Worm (Caenorhabditis elegans): ENCODE data around the gene Y12A6A.1.
A peak's percentile ranks its signal among the peaks of the same experiment; 100 is the strongest.

Gene Y12A6A.1

DNA sequence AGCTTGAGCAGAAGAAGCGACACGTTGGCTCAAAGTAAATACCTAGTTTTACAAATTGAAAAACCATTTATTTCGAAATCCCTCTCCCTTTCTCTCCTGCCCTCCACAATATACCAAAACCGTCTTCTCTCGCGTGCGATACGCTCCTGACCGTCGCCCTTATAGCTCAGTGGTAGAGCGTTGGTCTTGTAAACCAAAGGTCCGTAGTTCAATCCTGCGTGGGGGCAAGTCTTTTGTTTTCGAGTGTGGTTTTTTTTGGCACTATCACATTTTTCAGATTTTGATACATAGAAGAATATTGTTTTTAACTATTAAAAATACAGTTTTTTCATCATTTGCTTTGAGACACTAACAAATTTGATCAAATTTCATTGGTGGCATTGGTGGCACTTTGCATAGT, 32.0 kb upstream of the Y12A6A.1 start (continued):
- TF ChIP-seq nhr-48 (tag; optimal IDR thresholded peaks at IDR 0.05) = peak; percentile 45
- no peak for TF ChIP-seq lin-15B (tag; optimal IDR thresholded peaks at IDR 0.05)
- no peak for TF ChIP-seq ctbp-1 (GFP tag; IDR thresholded peaks at IDR 0.05)
- TF ChIP-seq tag-97 (GFP tag; IDR thresholded peaks at IDR 0.05) = no peak
- no peak for TF ChIP-seq nhr-237 (tag; optimal IDR thresholded peaks at IDR 0.05)
- TF ChIP-seq zip-11 (GFP tag; IDR thresholded peaks at IDR 0.05) = no peak
- no peak for TF ChIP-seq F37D6.2 (tag; optimal IDR thresholded peaks at IDR 0.05)
- TF ChIP-seq aly-2 (tag; optimal IDR thresholded peaks at IDR 0.05) = no peak
- TF ChIP-seq nhr-102 (tag; optimal IDR thresholded peaks at IDR 0.05) = no peak
- no peak for TF ChIP-seq Y48G9A.11 (GFP tag; IDR thresholded peaks at IDR 0.05)
- no peak; the same call in 1 of the 2 replicates for TF ChIP-seq lin-38 (GFP tag; IDR thresholded peaks at IDR 0.05)
- TF ChIP-seq daf-8 (GFP tag; IDR thresholded peaks at IDR 0.05) = no peak
- TF ChIP-seq jun-1 (tag; optimal IDR thresholded peaks at IDR 0.05) = no peak
- no peak for TF ChIP-seq ztf-7 (tag; optimal IDR thresholded peaks at IDR 0.05)
- peak; percentile 47 for TF ChIP-seq lir-3 (tag; optimal IDR thresholded peaks at IDR 0.05)
- no peak for TF ChIP-seq lin-39 (tag; optimal IDR thresholded peaks at IDR 0.05)
- peak; percentile 39 for TF ChIP-seq spr-1 (tag; optimal IDR thresholded peaks at IDR 0.05)
- peak; percentile 83 for TF ChIP-seq snpc-1.2 (GFP tag; IDR thresholded peaks at IDR 0.05)
- peak; percentile 11 for TF ChIP-seq mep-1 (tag; optimal IDR thresholded peaks at IDR 0.05)
- TF ChIP-seq ceh-20 (GFP tag; IDR thresholded peaks at IDR 0.05) = peak; percentile 48; the same call in 1 of the 2 replicates
- TF ChIP-seq nhr-77 (tag; optimal IDR thresholded peaks at IDR 0.05) = no peak
- TF ChIP-seq zag-1 (tag; optimal IDR thresholded peaks at IDR 0.05) = no peak
- TF ChIP-seq nhr-10 (tag; optimal IDR thresholded peaks at IDR 0.05) = no peak
- TF ChIP-seq hlh-11 (tag; optimal IDR thresholded peaks at IDR 0.05) = no peak
- peak; percentile 44 to 57; a peak in 2 of 4 replicates for TF ChIP-seq madf-5 (GFP tag; IDR thresholded peaks at IDR 0.05)
- no peak for TF ChIP-seq D1046.2 (GFP tag; IDR thresholded peaks at IDR 0.05)
- no peak for TF ChIP-seq mdl-1 (tag; optimal IDR thresholded peaks at IDR 0.05)
- no peak for TF ChIP-seq nhr-111 (GFP tag; optimal IDR thresholded peaks at IDR 0.05)
- TF ChIP-seq ZK546.5 (tag; optimal IDR thresholded peaks at IDR 0.05) = no peak
- no peak for TF ChIP-seq attf-4 (tag; optimal IDR thresholded peaks at IDR 0.05)
- no peak for TF ChIP-seq daf-12 (tag; optimal IDR thresholded peaks at IDR 0.05)
- TF ChIP-seq nhr-76 (tag; optimal IDR thresholded peaks at IDR 0.05) = no peak
- TF ChIP-seq T26A8.4 (GFP tag; IDR thresholded peaks at IDR 0.05) = no peak; the same call in none of the 2 replicates
- TF ChIP-seq nhr-42 (GFP tag; IDR thresholded peaks at IDR 0.05) = no peak
- TF ChIP-seq gei-8 (GFP tag; optimal IDR thresholded peaks at IDR 0.05) = peak; percentile 3
- no peak for TF ChIP-seq ces-1 (GFP tag; optimal IDR thresholded peaks at IDR 0.05)
- TF ChIP-seq skn-1 (tag; optimal IDR thresholded peaks at IDR 0.05) = no peak
- peak; percentile 60; the same call in 1 of the 2 replicates for TF ChIP-seq daf-19 (GFP tag; conservative IDR thresholded peaks at IDR 0.05)
- TF ChIP-seq daf-16 (GFP tag; optimal IDR thresholded peaks at IDR 0.05) = peak; percentile 26 to 74
- TF ChIP-seq daf-16 (tag; optimal IDR thresholded peaks at IDR 0.05) = no peak
- TF ChIP-seq nhr-28 (tag; optimal IDR thresholded peaks at IDR 0.05) = no peak
- TF ChIP-seq pha-4 (GFP tag; IDR thresholded peaks at IDR 0.05) = peak; percentile 70; the same call in 1 of the 2 replicates
- TF ChIP-seq pha-4 (tag; optimal IDR thresholded peaks at IDR 0.05) = no peak
- no peak for TF ChIP-seq F10B5.3 (tag; optimal IDR thresholded peaks at IDR 0.05)
- TF ChIP-seq zip-2 (tag; optimal IDR thresholded peaks at IDR 0.05) = peak; percentile 13
- no peak for TF ChIP-seq R02D3.7 (tag; optimal IDR thresholded peaks at IDR 0.05)
- TF ChIP-seq dmd-8 (GFP tag; IDR thresholded peaks at IDR 0.05) = peak; percentile 87
- TF ChIP-seq egl-43 (GFP tag; IDR thresholded peaks at IDR 0.05) = peak; percentile 87
- TF ChIP-seq dve-1 (tag; optimal IDR thresholded peaks at IDR 0.05; ENCODE audit: insufficient read depth) = peak; percentile 1
- TF ChIP-seq lim-7 (GFP tag; IDR thresholded peaks at IDR 0.05) = peak; percentile 84
- no peak for TF ChIP-seq spr-3 (GFP tag; optimal IDR thresholded peaks at IDR 0.05)
- peak; percentile 1 for TF ChIP-seq rbr-2 (tag; optimal IDR thresholded peaks at IDR 0.05)
- TF ChIP-seq fos-1 (tag; optimal IDR thresholded peaks at IDR 0.05) = no peak
- TF ChIP-seq zfp-3 (GFP tag; conservative IDR thresholded peaks at IDR 0.05) = no peak
